Fruit fly (Drosophila melanogaster): ENCODE data around the gene CG5103.

The CG5103 gene

DNA sequence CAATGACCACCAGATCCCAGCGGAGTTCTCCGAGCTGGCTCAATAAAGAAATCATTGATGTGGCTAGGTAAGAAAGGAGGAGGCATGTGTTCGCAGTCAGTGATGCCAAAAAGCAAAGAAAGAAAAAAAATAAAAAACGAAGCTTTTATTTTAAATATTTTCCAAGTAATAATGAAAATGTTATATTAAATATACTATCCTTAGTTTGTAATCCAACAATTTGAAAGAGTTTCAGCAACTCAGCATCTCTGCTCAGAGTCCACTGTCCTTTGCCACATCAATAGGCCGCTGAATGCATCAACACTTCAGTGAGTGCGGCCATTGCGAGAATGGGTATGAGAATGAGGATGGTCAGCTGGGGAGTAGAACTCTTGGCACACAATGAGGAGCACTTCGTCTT lies 19.9 kb downstream of the CG5103 start:
- no peak for TF ChIP-seq CG33017 (tag; optimal IDR thresholded peaks at IDR 0.05)
- no peak for TF ChIP-seq Mnt (GFP tag; optimal IDR thresholded peaks at IDR 0.05)
- TF ChIP-seq tj (GFP tag; optimal IDR thresholded peaks at IDR 0.05) = no peak

- no peak for TF ChIP-seq cic (GFP tag; optimal IDR thresholded peaks at IDR 0.05)
- no peak for TF ChIP-seq CG12768 (GFP tag; optimal IDR thresholded peaks at IDR 0.05)
- no peak for TF ChIP-seq Hr96 (GFP tag; optimal IDR thresholded peaks at IDR 0.05)
- no peak for TF ChIP-seq ovo (GFP tag; optimal IDR thresholded peaks at IDR 0.05)
- TF ChIP-seq CG1620 (GFP tag; optimal IDR thresholded peaks at IDR 0.05) = no peak
- no peak for TF ChIP-seq CG11617 (GFP tag; optimal IDR thresholded peaks at IDR 0.05)
- no peak for TF ChIP-seq kay (GFP tag; ENCODE audit: borderline replicate concordance)
- no peak for TF ChIP-seq CG7101 (tag; optimal IDR thresholded peaks at IDR 0.05)
Measured at dm6 chr3L:18273121-18273520, 20.9 kb downstream of the CG5103 start.

dm6 chr3L:18272321-18273054 lies 21.6 kb downstream of the CG5103 start:
- no peak for TF ChIP-seq CG7101 (tag; optimal IDR thresholded peaks at IDR 0.05)
- no peak for TF ChIP-seq toe (GFP tag; optimal IDR thresholded peaks at IDR 0.05)
- no peak for TF ChIP-seq pad (GFP tag; optimal IDR thresholded peaks at IDR 0.05)
- TF ChIP-seq Hr96 (GFP tag; optimal IDR thresholded peaks at IDR 0.05) = no peak
- no peak for TF ChIP-seq kay (GFP tag; ENCODE audit: borderline replicate concordance)

- TF ChIP-seq cnc (optimal IDR thresholded peaks at IDR 0.05) (no peak), ovo (GFP tag; optimal IDR thresholded peaks at IDR 0.05) (no peak), pad (GFP tag; optimal IDR thresholded peaks at IDR 0.05) (no peak), CG7045 (GFP tag; optimal IDR thresholded peaks at IDR 0.05) (no peak), Mnt (GFP tag; optimal IDR thresholded peaks at IDR 0.05) (no peak), CG12768 (GFP tag; optimal IDR thresholded peaks at IDR 0.05) (no peak), Clk (GFP tag; optimal IDR thresholded peaks at IDR 0.05) (no peak), Hr96 (GFP tag; optimal IDR thresholded peaks at IDR 0.05) (no peak), kay (GFP tag; ENCODE audit: borderline replicate concordance) (no peak), toe (GFP tag; optimal IDR thresholded peaks at IDR 0.05) (no peak), CG14711 (tag; optimal IDR thresholded peaks at IDR 0.05) (no peak), CG1620 (GFP tag; optimal IDR thresholded peaks at IDR 0.05) (no peak), CG7101 (tag; optimal IDR thresholded peaks at IDR 0.05) (no peak)
Measured at dm6 chr3L:18270895-18271294, 23.2 kb downstream of the CG5103 start.

DNA sequence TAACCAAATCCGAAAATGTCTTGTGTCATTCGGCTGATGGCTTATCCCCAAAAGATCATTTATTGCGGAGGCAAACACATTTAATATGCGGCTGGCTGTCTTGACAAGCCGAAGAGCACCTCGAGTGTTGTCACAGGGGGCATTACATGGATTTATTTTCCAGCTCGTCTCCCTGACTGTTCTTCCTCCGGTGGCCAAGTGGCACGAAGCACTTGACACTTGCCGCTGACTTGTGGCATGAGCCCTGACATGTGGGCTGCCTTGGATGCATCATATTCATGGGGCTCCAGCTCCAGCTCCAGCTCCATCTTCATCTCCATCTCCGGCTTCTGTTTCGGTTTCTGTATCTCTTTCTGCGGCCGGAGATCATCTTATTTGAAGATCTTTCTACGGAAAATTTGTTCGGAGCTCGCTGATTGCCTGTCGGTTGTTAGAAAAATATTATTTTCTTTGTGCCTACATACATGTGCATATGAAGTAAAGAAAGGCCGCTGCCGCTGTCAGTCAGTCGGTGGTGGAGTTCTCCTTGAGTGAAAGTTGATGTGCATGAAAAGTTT lies 25.9 kb downstream of the CG5103 start:
- TF ChIP-seq pad (GFP tag; optimal IDR thresholded peaks at IDR 0.05) (no peak), bab1 (GFP tag; optimal IDR thresholded peaks at IDR 0.05) (no peak), tj (GFP tag; optimal IDR thresholded peaks at IDR 0.05) (no peak), CG14711 (tag; optimal IDR thresholded peaks at IDR 0.05) (no peak), CG7045 (GFP tag; optimal IDR thresholded peaks at IDR 0.05) (no peak), CG5204 (GFP tag; optimal IDR thresholded peaks at IDR 0.05) (no peak), Mnt (GFP tag; optimal IDR thresholded peaks at IDR 0.05) (no peak), CG11617 (GFP tag; optimal IDR thresholded peaks at IDR 0.05) (no peak), CG33017 (tag; optimal IDR thresholded peaks at IDR 0.05) (no peak), CG12768 (GFP tag; optimal IDR thresholded peaks at IDR 0.05) (no peak), Crg-1 (GFP tag; optimal IDR thresholded peaks at IDR 0.05) (no peak), CG1620 (GFP tag; optimal IDR thresholded peaks at IDR 0.05) (no peak), Hr96 (GFP tag; optimal IDR thresholded peaks at IDR 0.05) (no peak)

dm6 chr3L:18266462-18266861 lies 27.6 kb downstream of the CG5103 start:
- TF ChIP-seq CG5204 (GFP tag; optimal IDR thresholded peaks at IDR 0.05) = no peak
- no peak for TF ChIP-seq CG12768 (GFP tag; optimal IDR thresholded peaks at IDR 0.05)
- TF ChIP-seq Clk (GFP tag; optimal IDR thresholded peaks at IDR 0.05) = no peak
- no peak for TF ChIP-seq CG14711 (tag; optimal IDR thresholded peaks at IDR 0.05)
- no peak for TF ChIP-seq kay (GFP tag; ENCODE audit: borderline replicate concordance)
- TF ChIP-seq CG11617 (GFP tag; optimal IDR thresholded peaks at IDR 0.05) = no peak
- TF ChIP-seq Hr96 (GFP tag; optimal IDR thresholded peaks at IDR 0.05) = no peak
- TF ChIP-seq cic (GFP tag; optimal IDR thresholded peaks at IDR 0.05) = no peak
- no peak for TF ChIP-seq pad (GFP tag; optimal IDR thresholded peaks at IDR 0.05)
- TF ChIP-seq toe (GFP tag; optimal IDR thresholded peaks at IDR 0.05) = no peak
- TF ChIP-seq CG7101 (tag; optimal IDR thresholded peaks at IDR 0.05) = no peak
- TF ChIP-seq tj (GFP tag; optimal IDR thresholded peaks at IDR 0.05) = no peak
- no peak for TF ChIP-seq CG33017 (tag; optimal IDR thresholded peaks at IDR 0.05)

dm6 chr3L:18265543-18265942 lies 28.5 kb downstream of the CG5103 start:
- no peak for TF ChIP-seq CG5204 (GFP tag; optimal IDR thresholded peaks at IDR 0.05)
- TF ChIP-seq Crg-1 (GFP tag; optimal IDR thresholded peaks at IDR 0.05) = no peak

Data from whole organism, adult.